Worm (Caenorhabditis elegans) whole organism, young adult: ENCODE measurements around the gene F13C5.3.

ENCODE experiments used
- B0261.1 ChIP-seq: sonication (generic microtip); optimal IDR thresholded peaks from 2 replicates; lab custom pipeline; 2016; ENCODE audit warnings: mild to moderate bottlenecking, missing genetic modification characterization, moderate library complexity, missing compliant biosample characterization
- C17E4.6 ChIP-seq: fragments of 200-800 bp; sonication (Bioruptor generic); IDR thresholded peaks from 2 replicates; pipeline ENCODE4 v1.3.6; 2022; ENCODE audit warnings: missing genetic modification reagents, missing genetic modification characterization, missing compliant biosample characterization
- D2030.7 ChIP-seq: fragments of 200-800 bp; sonication (Bioruptor generic); IDR thresholded peaks from 2 replicates; pipeline ENCODE4 v1.3.6; 2022; ENCODE audit warnings: missing genetic modification reagents, missing genetic modification characterization, missing compliant biosample characterization
- F10E7.11 ChIP-seq: sonication (generic microtip); optimal IDR thresholded peaks from 2 replicates; lab custom pipeline; 2017; ENCODE audit warnings: mild to moderate bottlenecking, missing genetic modification characterization, moderate library complexity, missing compliant biosample characterization
- F22D6.2 ChIP-seq: sonication (generic microtip); optimal IDR thresholded peaks from 2 replicates; lab custom pipeline; 2016; ENCODE audit warnings: mild to moderate bottlenecking, missing genetic modification characterization, missing compliant biosample characterization
- F23B12.7 ChIP-seq: sonication (generic microtip); optimal IDR thresholded peaks from 2 replicates; lab custom pipeline; 2017; ENCODE audit warnings: missing genetic modification characterization, mild to moderate bottlenecking, missing compliant biosample characterization, antibody characterized with exemption, moderate library complexity; ENCODE audit not compliant: insufficient read depth
- F37B4.10 ChIP-seq: fragments of 200-800 bp; sonication (Bioruptor generic); IDR thresholded peaks from 2 replicates; pipeline ENCODE4 v1.3.6; 2022; ENCODE audit warnings: missing genetic modification characterization, missing compliant biosample characterization
- F55B11.4 ChIP-seq: sonication (generic microtip); optimal IDR thresholded peaks from 2 replicates; lab custom pipeline; 2016; ENCODE audit warnings: missing compliant biosample characterization, missing genetic modification characterization, borderline replicate concordance; ENCODE audit not compliant: insufficient read depth
- K12H6.12 ChIP-seq: fragments of 200-800 bp; sonication (Bioruptor generic); optimal IDR thresholded peaks from 2 replicates; lab custom pipeline; 2018; ENCODE audit warnings: mild to moderate bottlenecking, missing genetic modification characterization, missing compliant biosample characterization
- Y53G8AR.9 ChIP-seq: fragments of 200-800 bp; sonication (Bioruptor generic); conservative IDR thresholded peaks from 2 replicates; pipeline ENCODE4 v1.3.6; 2022; ENCODE audit warnings: missing genetic modification reagents, missing genetic modification characterization, missing compliant biosample characterization
- Y95B8A.8 ChIP-seq: fragments of 200-800 bp; sonication (Bioruptor generic); IDR thresholded peaks from 2 replicates; pipeline ENCODE4 v1.3.6; 2022; ENCODE audit warnings: missing genetic modification reagents, missing genetic modification characterization, missing compliant biosample characterization
- ama-1 ChIP-seq, 3 experiments: fragments of 150-350 bp in 1 of 3; sonication (generic microtip) in 2 of 3; optimal IDR thresholded peaks; 2 replicates each; lab custom pipeline; 2014 to 2018; ENCODE audit warnings: missing biosample characterization in 2 of 3, missing genetic modification characterization in 2 of 3, missing genetic modification reagents in 2 of 3
- aptf-2 ChIP-seq: fragments of 200-800 bp; sonication (Bioruptor generic); conservative IDR thresholded peaks from 2 replicates; pipeline ENCODE4 v1.3.6; 2022; ENCODE audit warnings: missing genetic modification reagents, missing genetic modification characterization, missing compliant biosample characterization
- aptf-3 ChIP-seq: fragments of 200-800 bp; sonication (Bioruptor generic); IDR thresholded peaks from 2 replicates; pipeline ENCODE4 v1.3.6; 2022; ENCODE audit warnings: missing genetic modification characterization, missing compliant biosample characterization
- attf-6 ChIP-seq: fragments of 200-800 bp; sonication (Bioruptor generic); IDR thresholded peaks from 2 replicates; pipeline ENCODE4 v1.3.6; 2022; ENCODE audit warnings: missing genetic modification reagents, missing genetic modification characterization, missing compliant biosample characterization
- bed-1 ChIP-seq: fragments of 200-800 bp; sonication (Bioruptor generic); IDR thresholded peaks from 2 replicates; pipeline ENCODE4 v1.3.6; 2022; ENCODE audit warnings: missing genetic modification reagents, missing genetic modification characterization, missing compliant biosample characterization
- cebp-1 ChIP-seq, 2 experiments: fragments of 200-800 bp in 1 of 2; sonication (Bioruptor generic) in 1 of 2; sonication (generic microtip) in 1 of 2; IDR thresholded peaks in 1 of 2; optimal IDR thresholded peaks in 1 of 2; 2 replicates each; pipeline versions ENCODE4 v1.3.6 to Lab custom; 2017 to 2022; ENCODE audit warnings: missing compliant biosample characterization in 2 of 2, missing genetic modification characterization in 2 of 2, mild to moderate bottlenecking in 1 of 2, missing genetic modification reagents in 1 of 2, moderate library complexity in 1 of 2
- ceh-27 ChIP-seq: fragments of 200-800 bp; sonication (Bioruptor generic); optimal IDR thresholded peaks from 2 replicates; lab custom pipeline; 2018; ENCODE audit warnings: mild to moderate bottlenecking, missing genetic modification characterization, moderate library complexity, missing compliant biosample characterization
- chd-7 ChIP-seq: sonication (generic microtip); optimal IDR thresholded peaks from 2 replicates; lab custom pipeline; 2016; ENCODE audit warnings: mild to moderate bottlenecking, missing genetic modification characterization, moderate library complexity, missing compliant biosample characterization
- egrh-3 ChIP-seq: fragments of 200-800 bp; sonication (Bioruptor generic); IDR thresholded peaks from 2 replicates; pipeline ENCODE4 v1.3.6; 2022; ENCODE audit warnings: missing genetic modification reagents, missing genetic modification characterization, missing compliant biosample characterization
- ets-4 ChIP-seq: fragments of 200-800 bp; sonication (Bioruptor generic); optimal IDR thresholded peaks from 2 replicates; lab custom pipeline; 2018; ENCODE audit warnings: mild to moderate bottlenecking, missing genetic modification characterization, missing compliant biosample characterization
- gei-17 ChIP-seq: fragments of 200-800 bp; sonication (Bioruptor generic); optimal IDR thresholded peaks from 2 replicates; lab custom pipeline; 2018; ENCODE audit warnings: mild to moderate bottlenecking, missing genetic modification characterization, missing compliant biosample characterization
- hmg-1.2 ChIP-seq: fragments of 200-800 bp; sonication (Bioruptor generic); IDR thresholded peaks from 2 replicates; pipeline ENCODE4 v1.3.6; 2022; ENCODE audit warnings: missing genetic modification reagents, missing genetic modification characterization, missing compliant biosample characterization
- hmg-20 ChIP-seq: fragments of 200-800 bp; sonication (Bioruptor generic); IDR thresholded peaks from 2 replicates; pipeline ENCODE4 v1.3.6; 2022; ENCODE audit warnings: missing genetic modification reagents, missing genetic modification characterization, missing compliant biosample characterization
- hrde-1 ChIP-seq: sonication (generic microtip); optimal IDR thresholded peaks from 2 replicates; lab custom pipeline; 2016; ENCODE audit warnings: missing genetic modification characterization, mild to moderate bottlenecking, missing compliant biosample characterization, moderate library complexity, missing genotype, missing genetic modification reagents, borderline replicate concordance
- let-526 ChIP-seq: fragments of 200-800 bp; sonication (Bioruptor generic); IDR thresholded peaks from 2 replicates; pipeline ENCODE4 v1.3.6; 2022; ENCODE audit warnings: missing genetic modification reagents, missing genetic modification characterization, missing compliant biosample characterization
- let-607 ChIP-seq, 2 experiments: fragments of 200-800 bp in 1 of 2; sonication (Bioruptor generic) in 1 of 2; sonication (generic microtip) in 1 of 2; optimal IDR thresholded peaks; 2 replicates each; lab custom pipeline; 2016 to 2018; ENCODE audit warnings: mild to moderate bottlenecking in 2 of 2, missing compliant biosample characterization in 2 of 2, missing genetic modification characterization in 2 of 2, moderate library complexity in 2 of 2, missing genotype in 1 of 2
- lsl-1 ChIP-seq: fragments of 200-800 bp; sonication (Bioruptor generic); optimal IDR thresholded peaks from 2 replicates; lab custom pipeline; 2018; ENCODE audit warnings: mild to moderate bottlenecking, missing genetic modification characterization, moderate library complexity, missing compliant biosample characterization
- madf-10 ChIP-seq: sonication (generic microtip); optimal IDR thresholded peaks from 2 replicates; lab custom pipeline; 2016; ENCODE audit warnings: mild to moderate bottlenecking, missing genetic modification characterization, missing compliant biosample characterization
- nfya-1 ChIP-seq: sonication (generic microtip); optimal IDR thresholded peaks from 2 replicates; lab custom pipeline; 2017; ENCODE audit warnings: antibody characterized with exemption, missing compliant biosample characterization, missing genetic modification characterization, borderline replicate concordance; ENCODE audit not compliant: insufficient read depth
- nhr-80 ChIP-seq: sonication (generic microtip); optimal IDR thresholded peaks from 2 replicates; lab custom pipeline; 2016; ENCODE audit warnings: missing genetic modification characterization, missing compliant biosample characterization
- sea-2 ChIP-seq: fragments of 200-800 bp; sonication (Bioruptor generic); IDR thresholded peaks from 2 replicates; pipeline ENCODE4 v1.3.6; 2022; ENCODE audit warnings: missing genetic modification characterization, missing compliant biosample characterization
- snpc-1.1 ChIP-seq: sonication (generic microtip); optimal IDR thresholded peaks from 2 replicates; lab custom pipeline; 2017; ENCODE audit warnings: missing genetic modification characterization, mild to moderate bottlenecking, missing compliant biosample characterization, antibody characterized with exemption, moderate library complexity, missing genotype, missing genetic modification reagents; ENCODE audit not compliant: insufficient read depth
- snpc-3.4 ChIP-seq: sonication (generic microtip); optimal IDR thresholded peaks from 2 replicates; lab custom pipeline; 2017; ENCODE audit warnings: missing genetic modification characterization, mild to moderate bottlenecking, missing compliant biosample characterization, antibody characterized with exemption, moderate library complexity, missing genotype, missing genetic modification reagents
- tbp1 ChIP-seq: fragments of 200-800 bp; sonication (Bioruptor generic); optimal IDR thresholded peaks from 2 replicates; lab custom pipeline; 2018; ENCODE audit warnings: mild to moderate bottlenecking, missing genetic modification characterization, missing compliant biosample characterization
- zfh-2 ChIP-seq: fragments of 200-800 bp; sonication (Bioruptor generic); conservative IDR thresholded peaks from 2 replicates; pipeline ENCODE4 v1.3.6; 2022; ENCODE audit warnings: missing genetic modification reagents, missing genetic modification characterization, missing compliant biosample characterization
- zim-3 ChIP-seq: sonication (generic microtip); optimal IDR thresholded peaks from 2 replicates; lab custom pipeline; 2017; ENCODE audit warnings: mild to moderate bottlenecking, missing genetic modification characterization, moderate library complexity, missing compliant biosample characterization
- ztf-28 ChIP-seq: fragments of 200-800 bp; sonication (Bioruptor generic); IDR thresholded peaks from 2 replicates; pipeline ENCODE4 v1.3.6; 2022; ENCODE audit warnings: missing genetic modification reagents, missing genetic modification characterization, missing compliant biosample characterization
- ztf-3 ChIP-seq: fragments of 200-800 bp; sonication (Bioruptor generic); optimal IDR thresholded peaks from 2 replicates; lab custom pipeline; 2018; ENCODE audit warnings: mild to moderate bottlenecking, missing genetic modification characterization, missing compliant biosample characterization

The F13C5.3 gene

DNA sequence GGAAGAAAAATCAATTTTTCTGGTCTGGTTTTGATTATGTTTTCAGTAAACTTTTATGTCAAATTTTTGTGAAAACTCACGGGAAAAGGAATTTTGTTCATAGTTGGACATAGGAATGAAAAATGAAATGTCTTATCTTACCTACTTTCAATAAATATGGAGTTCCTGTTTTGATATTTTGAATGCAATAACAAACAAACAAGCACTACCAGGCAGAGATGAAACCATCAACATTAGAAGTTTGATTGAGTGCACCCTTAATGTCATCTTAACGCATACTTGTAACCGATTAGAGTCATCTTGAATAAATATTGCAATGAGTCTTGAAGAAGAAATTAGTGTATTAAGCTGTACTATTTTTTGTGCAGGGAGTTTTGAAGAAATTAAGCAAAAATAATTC lies 42.1 kb upstream of the F13C5.3 start, which contains the start of gene M6.11 (continued):
- TF ChIP-seq egrh-3 (GFP tag; lab: Robert Waterston, UW): no peak
- no peak for TF ChIP-seq zim-3 (tag; lab: Kevin White, UChicago)
- no peak for TF ChIP-seq madf-10 (tag; lab: Kevin White, UChicago)

DNA sequence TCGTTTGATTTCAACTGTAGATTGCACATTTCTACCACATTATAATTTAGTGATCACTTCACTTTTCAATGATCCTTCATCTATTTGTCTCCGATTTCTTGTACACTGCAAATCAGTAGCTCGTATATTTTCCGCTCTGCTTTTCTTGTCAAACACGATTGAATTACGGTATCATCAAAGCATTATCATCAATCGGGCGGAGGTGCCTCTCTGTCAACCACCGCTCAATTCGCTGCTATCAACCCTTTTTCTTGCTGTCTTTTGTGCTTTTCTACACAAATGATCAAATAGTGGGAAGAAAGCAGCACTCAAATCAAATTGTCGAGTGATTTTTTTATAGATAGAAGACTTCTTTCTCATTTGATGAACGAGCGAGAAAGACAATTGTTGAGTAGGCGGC lies 38.2 kb upstream of the F13C5.3 start:
- TF ChIP-seq ets-4 (GFP tag; lab: Kevin White, UChicago): peak; percentile 16
- TF ChIP-seq let-607 (tag; optimal IDR thresholded peaks at IDR 0.05; lab: Kevin White, UChicago): peak in 1 of 2 experiments; percentile 8
- TF ChIP-seq nhr-80 (tag; lab: Kevin White, UChicago): peak; percentile 89
- no peak for TF ChIP-seq bed-1 (GFP tag; lab: Robert Waterston, UW)
- TF ChIP-seq F22D6.2 (tag; lab: Kevin White, UChicago): no peak

DNA sequence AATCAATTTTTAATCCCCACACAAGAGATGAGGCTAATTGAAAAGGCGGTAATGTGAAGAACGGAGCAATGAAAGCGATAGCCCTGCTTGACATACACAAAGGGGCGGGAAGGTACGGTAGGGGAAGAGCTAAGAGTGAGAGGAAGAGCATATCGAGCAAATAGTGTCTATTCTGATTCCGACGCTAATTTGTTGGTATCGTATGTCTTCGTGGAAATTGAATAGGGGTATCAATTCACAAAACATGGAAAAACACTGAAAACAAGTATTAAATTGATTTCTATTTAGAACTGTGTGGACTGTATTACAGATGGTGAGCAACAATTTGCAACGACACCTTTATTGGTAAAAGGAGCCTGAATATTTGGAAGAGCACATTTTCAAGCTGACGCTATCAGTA lies 37.5 kb upstream of the F13C5.3 start, which contains the start of gene pha-2:
Gene pha-2, minus strand, starts transcription at position 101 of the 400 bp plus-strand sequence.
- TF ChIP-seq zfh-2 (GFP tag; lab: Robert Waterston, UW) (no peak), ztf-3 (GFP tag; lab: Kevin White, UChicago) (no peak), aptf-3 (GFP tag; lab: Robert Waterston, UW) (no peak)

DNA sequence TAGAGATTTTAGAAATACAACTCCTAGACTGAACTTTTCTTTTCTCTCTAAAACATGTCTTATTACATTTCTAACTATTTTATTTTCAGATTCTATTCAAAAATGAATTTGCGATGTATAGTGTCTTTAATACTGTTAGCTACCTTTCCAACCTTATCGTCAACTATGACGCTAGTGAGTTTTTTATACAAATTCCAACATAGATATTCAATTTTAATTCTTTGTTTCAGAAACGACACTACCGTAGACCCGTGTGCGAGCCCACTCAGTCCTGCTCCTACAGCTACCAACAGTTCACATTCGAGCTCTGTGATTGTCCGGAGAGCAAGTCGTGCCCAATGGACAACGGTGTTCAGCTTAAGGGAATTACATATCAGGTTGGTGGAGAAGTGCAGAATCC lies 29.8 kb upstream of the F13C5.3 start, which contains the start of gene M6.4:
Gene M6.4, plus strand, starts transcription at position 55 of the 400 bp plus-strand sequence.
- TF ChIP-seq Y95B8A.8 (GFP tag; lab: Robert Waterston, UW): no peak
- no peak for TF ChIP-seq cebp-1 (GFP tag; IDR thresholded peaks at IDR 0.05; lab: Robert Waterston, UW)
- TF ChIP-seq cebp-1 (tag; optimal IDR thresholded peaks at IDR 0.05; lab: Kevin White, UChicago): no peak
- TF ChIP-seq B0261.1 (tag; lab: Kevin White, UChicago): no peak
- no peak for TF ChIP-seq tbp1 (GFP tag; lab: Kevin White, UChicago)
- TF ChIP-seq attf-6 (GFP tag; lab: Robert Waterston, UW): no peak
- TF ChIP-seq sea-2: no peak
- TF ChIP-seq gei-17 (GFP tag; lab: Kevin White, UChicago): no peak
- TF ChIP-seq hrde-1 (tag; lab: Kevin White, UChicago): no peak
- no peak for TF ChIP-seq nfya-1 (tag; lab: Kevin White, UChicago)
- no peak for TF ChIP-seq chd-7 (tag; lab: Kevin White, UChicago)
- TF ChIP-seq F55B11.4 (tag; lab: Kevin White, UChicago): no peak
- TF ChIP-seq ceh-27: no peak
- TF ChIP-seq F23B12.7 (tag; lab: Kevin White, UChicago): no peak
- TF ChIP-seq ets-4 (GFP tag; lab: Kevin White, UChicago): no peak
- no peak for TF ChIP-seq D2030.7 (GFP tag; lab: Robert Waterston, UW)
- TF ChIP-seq lsl-1: no peak
- no peak for TF ChIP-seq ztf-28 (GFP tag; lab: Robert Waterston, UW)
- no peak for TF ChIP-seq C17E4.6 (GFP tag; lab: Robert Waterston, UW)

DNA sequence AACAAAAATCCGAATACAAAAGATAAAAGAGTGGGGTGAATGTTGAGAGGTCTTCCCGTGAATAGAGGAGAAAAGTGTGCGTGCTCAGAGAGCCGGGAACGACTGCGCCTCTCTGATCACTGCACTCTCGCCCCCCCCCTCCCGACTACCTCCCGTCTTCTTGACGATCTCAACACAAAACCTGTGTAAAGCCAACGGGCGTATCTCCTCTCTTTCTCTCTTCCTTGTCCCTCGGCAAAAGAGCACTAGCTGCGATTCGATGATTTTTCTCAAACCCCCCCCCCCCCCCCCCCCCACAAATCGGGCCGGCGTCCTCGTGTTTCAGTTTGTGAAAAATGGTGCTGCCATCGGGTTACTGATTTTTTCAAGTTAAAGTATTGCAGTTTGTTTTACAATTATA lies 22.3 kb upstream of the F13C5.3 start:
- TF ChIP-seq ets-4 (GFP tag; lab: Kevin White, UChicago): no peak
- no peak for TF ChIP-seq hmg-1.2
- TF ChIP-seq K12H6.12 (tag; lab: Kevin White, UChicago): no peak
- no peak for TF ChIP-seq let-526 (GFP tag; lab: Robert Waterston, UW)
- TF ChIP-seq cebp-1 (GFP tag; IDR thresholded peaks at IDR 0.05; lab: Robert Waterston, UW): 0 out of 2 replicates have a peak, but pooled peaks have one; percentile 3
- TF ChIP-seq cebp-1 (tag; optimal IDR thresholded peaks at IDR 0.05; lab: Kevin White, UChicago): no peak
- TF ChIP-seq ama-1 (optimal IDR thresholded peaks at IDR 0.05; lab: Kevin White, UChicago): no peak
- no peak for TF ChIP-seq ama-1 (GFP tag; optimal IDR thresholded peaks at IDR 0.05; lab: Kevin White, UChicago)
- no peak for TF ChIP-seq snpc-3.4 (tag; lab: Kevin White, UChicago)
- TF ChIP-seq snpc-1.1 (tag; lab: Kevin White, UChicago): no peak
- no peak for TF ChIP-seq ceh-27
- TF ChIP-seq egrh-3 (GFP tag; lab: Robert Waterston, UW): peak; percentile 61; the same call in 1 of the 2 replicates
- no peak for TF ChIP-seq F37B4.10 (GFP tag; lab: Robert Waterston, UW)
- TF ChIP-seq aptf-2 (GFP tag; lab: Robert Waterston, UW): no peak
- no peak for TF ChIP-seq F10E7.11 (tag; lab: Kevin White, UChicago)
- TF ChIP-seq Y53G8AR.9 (GFP tag; lab: Robert Waterston, UW): no peak
- TF ChIP-seq zfh-2 (GFP tag; lab: Robert Waterston, UW): peak; percentile 94
- no peak for TF ChIP-seq hmg-20 (GFP tag; lab: Robert Waterston, UW)
